Fruit fly (Drosophila melanogaster) whole organism, adult: ENCODE measurements around the gene CG1307.

Experiments used
- CG1620 ChIP-seq: fragments of 200-800 bp; sonication (Bioruptor generic); optimal IDR thresholded peaks from 2 replicates; lab custom pipeline; 2016; ENCODE audit warnings: missing biosample characterization, missing genetic modification characterization
- CG7045 ChIP-seq: fragments of 200-800 bp; sonication (Bioruptor generic); optimal IDR thresholded peaks from 2 replicates; lab custom pipeline; 2017; ENCODE audit warnings: missing biosample characterization, mild to moderate bottlenecking, missing genetic modification characterization
- Mnt ChIP-seq: fragments of 200-800 bp; sonication (Bioruptor generic); optimal IDR thresholded peaks from 2 replicates; lab custom pipeline; 2016; ENCODE audit warnings: missing biosample characterization, mild to moderate bottlenecking, missing genetic modification characterization
- bab1 ChIP-seq: fragments of 200-800 bp; sonication (Bioruptor generic); optimal IDR thresholded peaks from 3 replicates; lab custom pipeline; 2019; ENCODE audit warnings: missing biosample characterization, mild to moderate bottlenecking, missing genetic modification characterization, moderate library complexity
- kay ChIP-seq: fragments of 200-800 bp; sonication (Bioruptor generic); peaks from one replicate; lab custom pipeline; 2016; ENCODE audit warnings: missing biosample characterization, missing genetic modification characterization, borderline replicate concordance

- TF ChIP-seq CG1620, result no peak
- TF ChIP-seq kay, result no peak
- TF ChIP-seq bab1 (GFP tag; lab: Kevin White, UChicago), result no peak
- TF ChIP-seq CG7045 (GFP tag; lab: Kevin White, UChicago), result no peak
- TF ChIP-seq Mnt (GFP tag; lab: Kevin White, UChicago), result no peak
Observed at dm6 chr3R:6702777-6703176, 45.5 kb upstream of the CG1307 start, which contains the start of gene Ccp84Ab.
